Fruit fly (Drosophila melanogaster) ovary, adult (tissue): ENCODE results near the gene Porin2.
A peak's percentile ranks its signal among the peaks of the same experiment; 100 is the strongest.

Source experiments
- CG17801 ChIP-seq: fragments of 200-800 bp; optimal IDR thresholded peaks from 2 replicates; lab custom pipeline; 2019; ENCODE audit warnings: missing biosample characterization, mild to moderate bottlenecking, missing genetic modification characterization, moderate library complexity; ENCODE audit not compliant: partially characterized antibody

The Porin2 gene

dm6 chr2L:10846944-10847343 lies at the start of gene Porin2:
TSS of gene Porin2 (minus strand) at chr2L:10847044.
- TF ChIP-seq CG17801 (GFP tag; lab: Kevin White, UChicago) = no peak

- no peak for TF ChIP-seq CG17801 (GFP tag; lab: Kevin White, UChicago)
These were observed 42.0 kb upstream of the Porin2 start, which contains the start of gene CG14071 for dm6 chr2L:10888827-10889226. TSS of gene CG14071 (minus strand) at chr2L:10888927.

dm6 chr2L:10869867-10870266 lies 23.0 kb upstream of the Porin2 start, which contains the start of gene CG12517:
TSS of gene CG12517 (plus strand) at chr2L:10870167.
- no peak for TF ChIP-seq CG17801 (GFP tag; lab: Kevin White, UChicago)

dm6 chr2L:10858064-10859047 lies 11.5 kb upstream of the Porin2 start, which contains the start of the genes aurB and Stam:
TSS of gene aurB (minus strand) at chr2L:10858094.
TSS of gene Stam (plus strand) at chr2L:10858536.
- TF ChIP-seq CG17801 (GFP tag; lab: Kevin White, UChicago) = peak; percentile 52

- peak; percentile 16 for TF ChIP-seq CG17801 (GFP tag; lab: Kevin White, UChicago)
These were observed 9.6 kb upstream of the Porin2 start, which contains the start of gene Dnz1 for dm6 chr2L:10856328-10856942. TSS of gene Dnz1 (minus strand) at chr2L:10856644.

- no peak for TF ChIP-seq CG17801 (GFP tag; lab: Kevin White, UChicago)
These were observed 4.6 kb upstream of the Porin2 start for dm6 chr2L:10851336-10851862.

- peak; percentile 37 for TF ChIP-seq CG17801 (GFP tag; lab: Kevin White, UChicago)
These were observed 3.6 kb upstream of the Porin2 start, which contains the start of gene porin for dm6 chr2L:10850320-10850990. TSS of gene porin (minus strand) at chr2L:10850848.

dm6 chr2L:10849511-10850191 lies 2.8 kb upstream of the Porin2 start, which contains the start of gene SmydA-3:
TSS of gene SmydA-3 (plus strand) at chr2L:10850141.
- peak; percentile 41 for TF ChIP-seq CG17801 (GFP tag; lab: Kevin White, UChicago)

- TF ChIP-seq CG17801 (GFP tag; lab: Kevin White, UChicago) = no peak
These were observed 1.3 kb downstream of the Porin2 start, which contains the start of the genes CG17139 and CG17140 for dm6 chr2L:10845564-10845963. TSS of gene CG17139 (minus strand) at chr2L:10845664. TSS of gene CG17140 (minus strand) at chr2L:10845664.

dm6 chr2L:10842326-10842725 lies 4.5 kb downstream of the Porin2 start, which contains the start of gene CG6700:
TSS of gene CG6700 (minus strand) at chr2L:10842597.
- TF ChIP-seq CG17801 (GFP tag; lab: Kevin White, UChicago) = peak; percentile 54

dm6 chr2L:10841619-10842018 lies 5.2 kb downstream of the Porin2 start:
- TF ChIP-seq CG17801 (GFP tag; lab: Kevin White, UChicago) = no peak

dm6 chr2L:10837491-10837890 lies 9.4 kb downstream of the Porin2 start, which contains the start of gene Nos:
TSS of gene Nos (minus strand) at chr2L:10837511.
- TF ChIP-seq CG17801 (GFP tag; lab: Kevin White, UChicago) = no peak

dm6 chr2L:10831590-10831989 lies 15.3 kb downstream of the Porin2 start:
- no peak for TF ChIP-seq CG17801 (GFP tag; lab: Kevin White, UChicago)
